Worm (Caenorhabditis elegans) whole organism, L4/young adult: ENCODE measurements around the gene pyt-1.

ENCODE experiments used
- W03F9.2 ChIP-seq: fragments of 150-350 bp; optimal IDR thresholded peaks from 2 replicates; lab custom pipeline; 2014; ENCODE audit warnings: missing biosample characterization, missing genetic modification characterization
- dao-5 ChIP-seq: sonication (generic microtip); optimal IDR thresholded peaks from 2 replicates; lab custom pipeline; 2016; ENCODE audit warnings: missing genotype, missing genetic modification characterization, moderate library complexity, missing compliant biosample characterization
- him-1 ChIP-seq: sonication (generic microtip); optimal IDR thresholded peaks from 2 replicates; lab custom pipeline; 2016; ENCODE audit warnings: missing genotype, missing genetic modification reagents, missing genetic modification characterization, missing compliant biosample characterization

The pyt-1 gene

DNA sequence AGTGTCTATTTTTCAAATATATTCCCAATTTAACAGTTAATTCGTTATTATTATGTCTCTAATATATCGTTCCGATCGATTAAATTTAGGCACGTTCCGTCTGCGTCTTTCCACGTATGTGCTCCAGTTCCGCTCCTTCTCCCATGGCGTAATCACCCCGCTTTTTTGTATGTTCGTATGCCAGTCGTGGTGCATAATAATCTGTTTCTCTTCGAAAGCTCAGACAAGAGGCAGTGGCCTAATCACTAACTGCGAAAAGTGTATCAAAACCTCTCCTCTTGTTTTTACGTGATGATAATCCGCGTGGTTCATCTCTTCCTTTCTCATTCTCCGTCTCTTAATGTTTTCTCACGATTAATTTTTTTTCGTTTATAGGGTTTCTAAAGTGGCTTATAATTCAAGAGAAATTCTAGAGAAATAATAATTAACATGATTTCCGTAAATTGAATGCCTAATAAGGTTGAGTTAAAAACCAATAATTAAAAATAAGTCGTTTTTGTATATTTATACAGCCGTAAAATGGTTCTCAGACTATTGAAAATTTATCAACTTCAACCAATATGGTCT, 18.6 kb upstream of the pyt-1 start:
- TF ChIP-seq dao-5 = no peak
- TF ChIP-seq W03F9.2 (tag; lab: Kevin White, UChicago) = no peak
- no peak for TF ChIP-seq him-1 (tag; lab: Kevin White, UChicago)

DNA sequence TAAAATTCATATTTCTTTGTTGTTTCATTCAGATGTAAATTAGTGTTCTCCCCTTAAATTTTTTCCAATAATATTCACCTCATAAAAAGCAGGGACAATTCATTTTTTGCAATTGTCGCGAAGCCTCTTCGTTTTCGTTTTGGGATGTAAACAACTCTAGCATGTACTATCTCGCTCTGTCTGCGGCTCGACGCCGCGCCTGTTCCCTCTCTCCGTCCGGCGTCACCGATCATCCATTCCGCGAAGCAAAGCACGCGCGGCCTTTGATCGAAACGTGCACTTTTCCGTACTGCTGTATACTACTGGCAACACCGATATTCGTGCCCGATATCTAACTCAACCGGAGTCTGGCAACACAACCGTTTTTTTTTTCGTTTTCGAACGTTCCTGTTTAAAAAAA, 17.8 kb upstream of the pyt-1 start:
- no peak for TF ChIP-seq dao-5
- no peak for TF ChIP-seq W03F9.2 (tag; lab: Kevin White, UChicago)
- no peak for TF ChIP-seq him-1 (tag; lab: Kevin White, UChicago)

DNA sequence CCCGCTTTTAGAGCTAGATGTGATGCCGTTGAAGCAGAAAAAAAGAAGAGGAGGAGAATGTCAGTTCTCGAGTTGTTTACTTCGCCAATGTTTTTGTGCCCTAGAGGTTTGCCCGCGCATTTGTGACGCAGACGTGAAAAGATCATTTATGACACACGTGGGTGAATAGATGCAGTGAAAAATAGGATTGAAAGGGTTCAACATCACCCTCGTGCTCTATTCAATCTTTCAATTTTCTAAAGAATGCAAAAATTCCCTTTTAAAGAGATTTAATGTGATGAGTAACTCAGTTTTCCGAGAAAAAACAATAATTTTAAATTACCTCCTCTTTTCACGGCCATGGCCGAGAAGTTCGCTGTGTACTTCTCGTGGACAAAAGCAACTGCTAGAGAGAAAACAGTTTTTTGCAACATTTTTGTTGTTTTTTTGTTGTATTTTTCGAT, 17.3 kb upstream of the pyt-1 start:
- TF ChIP-seq dao-5 (no peak), W03F9.2 (tag; lab: Kevin White, UChicago) (no peak), him-1 (tag; lab: Kevin White, UChicago) (no peak)

DNA sequence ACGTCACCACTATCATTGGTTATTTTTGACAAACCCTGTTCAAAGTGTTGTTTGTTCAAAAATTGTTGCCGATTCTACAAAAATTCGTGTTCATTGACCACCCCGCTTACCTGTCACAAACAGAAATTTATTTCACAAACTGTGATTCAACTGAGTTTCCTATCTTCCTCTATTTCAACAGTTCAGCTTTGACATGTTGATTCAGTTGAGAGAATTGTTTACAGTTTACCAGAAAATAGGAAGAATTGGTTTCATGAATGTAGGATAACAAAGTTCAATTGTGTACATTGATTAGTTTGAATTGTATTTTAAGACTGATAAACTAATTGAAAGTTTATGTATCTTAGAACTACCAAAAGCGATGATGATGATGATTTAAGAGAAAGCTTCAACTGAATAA, 16.5 kb upstream of the pyt-1 start:
- TF ChIP-seq dao-5 = no peak
- no peak for TF ChIP-seq him-1 (tag; lab: Kevin White, UChicago)
- TF ChIP-seq W03F9.2 (tag; lab: Kevin White, UChicago) = no peak

DNA sequence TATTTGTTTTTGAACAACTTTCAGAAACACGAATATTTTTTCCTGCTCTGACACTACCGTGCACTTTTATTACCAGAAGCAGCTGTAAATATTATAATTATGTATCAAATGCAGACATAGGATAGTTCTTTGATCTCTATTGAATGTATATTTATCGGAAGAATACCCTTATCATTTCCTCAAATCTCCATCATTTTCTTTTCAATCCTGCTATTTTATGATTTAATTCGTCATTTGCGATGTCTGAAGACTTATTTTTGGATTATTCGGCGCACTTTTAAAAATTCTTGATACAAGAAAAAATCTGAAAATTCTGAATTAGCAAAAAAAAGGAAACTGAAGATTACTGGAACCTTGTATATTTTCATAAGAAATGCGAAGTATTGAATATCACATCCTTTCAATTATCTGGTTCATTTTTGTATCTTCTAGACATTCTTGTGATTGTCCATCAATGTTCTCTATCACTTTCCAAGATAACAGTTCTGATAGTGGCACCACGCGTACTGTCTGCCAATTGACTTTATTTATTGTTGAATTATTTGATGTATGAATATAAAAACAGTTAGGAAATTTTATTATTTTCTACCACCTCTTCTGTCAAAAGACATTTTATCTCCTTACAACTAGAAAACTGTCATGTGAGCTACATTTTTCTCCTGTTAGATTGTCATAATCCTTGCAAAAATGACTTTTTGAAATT, 15.0 kb upstream of the pyt-1 start:
- TF ChIP-seq him-1 (tag; lab: Kevin White, UChicago) (no peak), dao-5 (no peak), W03F9.2 (tag; lab: Kevin White, UChicago) (no peak)

DNA sequence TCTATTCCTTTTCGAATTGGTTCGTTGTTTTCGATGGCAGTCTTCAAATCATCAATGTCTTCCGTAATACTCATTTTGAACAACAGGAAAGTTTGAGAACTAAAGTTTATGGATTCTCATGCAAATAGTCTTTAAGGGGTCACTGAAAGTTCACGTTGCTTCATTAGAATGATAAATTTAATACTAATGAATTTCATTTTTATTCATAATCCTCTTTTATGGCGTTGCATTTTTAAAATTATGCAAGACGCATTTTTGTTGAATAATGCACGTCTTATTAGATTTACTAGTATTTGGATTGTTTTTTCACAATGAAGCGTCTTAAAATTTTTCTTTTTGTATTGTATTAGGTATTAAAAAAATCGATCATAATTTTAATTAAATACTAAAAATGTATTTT, 14.0 kb upstream of the pyt-1 start, which contains the start of gene C12D8.9:
C12D8.9 (minus strand) TSS at position 101 of the 400 bp plus-strand sequence.
- TF ChIP-seq dao-5 (no peak), him-1 (tag; lab: Kevin White, UChicago) (no peak), W03F9.2 (tag; lab: Kevin White, UChicago) (no peak)

DNA sequence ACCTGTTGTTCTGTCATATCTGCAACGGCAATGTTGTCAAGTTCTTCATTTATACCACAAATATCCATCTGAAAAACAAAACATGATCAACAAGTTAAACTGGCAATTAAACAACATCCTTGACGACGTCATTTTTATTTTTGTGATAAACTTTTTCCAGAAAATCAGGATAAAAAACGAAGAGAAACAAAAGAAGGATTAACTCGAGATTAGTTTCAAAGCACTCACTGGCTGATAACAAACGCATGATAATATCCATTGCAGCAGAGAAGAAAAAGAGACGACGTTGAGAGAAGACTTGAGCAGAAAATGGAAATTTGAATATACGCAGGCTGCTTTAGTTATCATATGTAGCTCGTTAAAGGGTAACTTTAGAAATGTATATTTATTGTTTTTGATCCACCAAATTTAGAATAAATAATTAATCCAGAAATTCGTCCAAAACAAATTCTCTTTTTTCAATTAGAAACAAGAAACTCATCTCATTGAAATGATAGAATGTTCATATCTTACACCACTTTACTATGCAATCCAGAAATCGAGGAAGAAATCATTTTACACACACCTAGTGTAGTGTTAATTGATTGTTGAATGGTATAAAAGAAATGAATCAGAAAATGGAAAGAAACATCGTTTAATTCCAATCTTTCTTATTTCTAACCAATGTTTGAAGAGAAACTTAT, 12.1 kb upstream of the pyt-1 start, which contains the start of the genes C12D8.21 and col-148:
C12D8.21 (minus strand) TSS at position 68 of the 683 bp plus-strand sequence.
col-148 (plus strand) TSS at position 633 of the 683 bp plus-strand sequence.
- TF ChIP-seq dao-5 (no peak), him-1 (tag; lab: Kevin White, UChicago) (no peak), W03F9.2 (tag; lab: Kevin White, UChicago) (no peak)

DNA sequence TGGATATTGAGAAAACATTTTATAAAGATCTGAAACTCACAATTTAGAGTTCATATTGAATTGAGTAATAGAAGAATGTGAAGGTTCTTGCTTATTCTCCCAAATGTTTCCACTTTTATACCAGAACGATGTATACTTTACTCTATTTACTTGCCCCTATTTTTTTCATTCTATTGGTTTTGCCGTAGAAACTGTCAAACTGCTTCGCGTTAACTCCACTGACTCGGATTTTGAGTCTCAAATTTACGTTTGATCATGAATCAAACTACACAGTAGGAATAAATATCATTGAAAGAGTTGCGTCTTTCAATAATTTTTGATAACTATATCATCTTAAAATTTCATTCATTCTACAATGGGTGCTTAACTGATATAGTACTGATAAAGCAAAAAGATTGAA, 10.7 kb upstream of the pyt-1 start, which contains the start of gene fipr-8:
fipr-8 (minus strand) TSS at position 101 of the 400 bp plus-strand sequence.
- no peak for TF ChIP-seq him-1 (tag; lab: Kevin White, UChicago)
- TF ChIP-seq W03F9.2 (tag; lab: Kevin White, UChicago) = no peak
- no peak for TF ChIP-seq dao-5

DNA sequence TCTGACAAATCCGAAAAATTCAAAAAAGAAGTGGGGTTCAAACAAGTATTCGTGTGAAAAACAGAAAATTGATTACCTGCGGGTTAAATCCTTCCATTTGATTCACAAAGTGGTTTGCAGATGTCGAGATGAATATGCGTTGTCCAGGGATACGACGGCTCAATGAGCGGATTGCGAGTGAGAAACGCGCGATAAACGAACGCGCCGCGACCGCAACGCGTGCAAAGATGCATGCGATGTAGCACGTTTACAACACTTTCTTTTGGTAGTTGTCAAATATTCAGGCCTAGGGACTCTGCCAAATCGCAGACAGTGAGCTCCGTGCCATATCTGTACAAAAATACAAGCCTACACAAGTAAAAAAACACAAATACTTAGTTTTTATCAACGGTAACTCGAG, 9.5 kb upstream of the pyt-1 start, which contains the start of gene fubl-1:
fubl-1 (minus strand) TSS at position 202 of the 400 bp plus-strand sequence.
- TF ChIP-seq him-1 (tag; lab: Kevin White, UChicago) (no peak), dao-5 (no peak), W03F9.2 (tag; lab: Kevin White, UChicago) (no peak)

DNA sequence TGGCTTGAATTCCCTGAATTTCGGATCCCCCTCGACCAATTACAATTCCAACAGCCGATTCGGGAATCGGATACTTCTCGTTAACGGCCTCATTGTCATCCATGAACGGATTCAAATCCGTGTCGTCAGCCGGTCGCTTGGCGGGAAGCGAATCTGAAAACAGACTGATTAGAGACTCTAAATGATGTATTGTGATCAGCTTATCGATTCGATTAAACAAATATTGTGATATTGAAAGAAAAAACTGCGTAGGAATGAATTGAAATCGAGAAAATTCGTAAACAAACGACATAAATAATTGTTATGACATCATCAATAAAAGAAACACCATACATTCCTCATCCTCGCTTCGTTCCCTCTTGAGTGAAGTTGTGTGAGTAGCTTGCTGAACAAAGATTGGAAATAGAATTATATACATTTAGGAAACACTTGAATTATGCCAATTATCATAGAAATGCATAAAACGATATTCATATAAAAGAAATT, 8.9 kb upstream of the pyt-1 start:
- TF ChIP-seq W03F9.2 (tag; lab: Kevin White, UChicago) = no peak
- TF ChIP-seq dao-5 = no peak
- no peak for TF ChIP-seq him-1 (tag; lab: Kevin White, UChicago)

DNA sequence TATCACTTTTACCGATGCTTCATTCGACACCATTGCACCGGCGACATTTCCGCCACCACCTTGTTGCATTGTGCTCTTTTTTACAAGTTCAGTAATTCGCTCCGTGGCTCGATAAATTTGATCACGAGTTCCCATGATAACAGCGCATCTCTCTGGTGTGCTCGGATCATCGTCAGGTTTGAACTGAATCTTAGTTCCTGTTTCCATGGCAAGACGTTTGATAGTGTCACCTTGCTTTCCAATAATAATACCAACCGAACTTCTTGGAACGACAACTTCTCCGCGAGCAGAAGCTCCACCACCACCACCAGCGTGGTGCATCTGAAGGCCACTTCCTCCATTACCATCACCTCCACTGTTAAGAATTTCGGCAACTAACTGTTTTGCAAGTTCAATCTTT, 8.0 kb upstream of the pyt-1 start:
- TF ChIP-seq him-1 (tag; lab: Kevin White, UChicago) (no peak), W03F9.2 (tag; lab: Kevin White, UChicago) (no peak), dao-5 (no peak)

DNA sequence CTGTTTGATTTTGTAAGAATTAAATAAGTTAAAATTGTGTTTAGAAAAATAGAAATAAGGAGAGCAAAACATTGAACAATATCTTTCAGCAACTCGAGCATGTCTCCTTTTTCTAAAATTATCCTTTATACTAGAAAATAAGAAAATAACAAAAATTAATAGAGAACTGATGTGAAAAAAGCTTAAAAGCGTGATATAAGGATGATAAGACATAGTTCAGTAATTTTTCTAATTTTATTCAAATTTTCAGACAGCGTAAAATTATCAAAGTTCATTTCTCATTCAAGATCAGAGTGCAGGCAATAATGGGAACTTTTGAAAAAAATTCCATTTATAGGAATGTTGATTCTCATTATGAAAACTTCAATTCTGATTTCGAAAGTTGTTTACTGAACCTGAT, 4.2 kb upstream of the pyt-1 start, which contains the start of gene str-182:
str-182 (minus strand) TSS at position 101 of the 400 bp plus-strand sequence.
- TF ChIP-seq dao-5 (no peak), W03F9.2 (tag; lab: Kevin White, UChicago) (no peak), him-1 (tag; lab: Kevin White, UChicago) (no peak)

DNA sequence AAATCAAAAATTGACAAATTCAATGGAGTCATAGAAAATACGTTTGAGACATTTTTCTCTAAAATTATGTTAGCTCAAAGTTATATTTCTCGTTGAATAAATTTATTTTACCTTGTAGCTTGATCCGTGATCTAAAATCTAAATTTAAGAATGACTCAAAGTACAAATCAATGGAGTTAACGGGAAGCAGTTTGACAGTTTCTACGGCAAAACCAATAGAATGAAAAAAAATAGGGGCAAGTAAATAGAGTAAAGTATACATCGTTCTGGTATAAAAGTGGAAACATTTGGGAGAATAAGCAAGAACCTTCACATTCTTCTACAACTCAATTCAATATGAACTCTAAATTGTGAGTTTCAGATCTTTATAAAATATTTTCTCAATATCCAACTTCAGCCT, 1.8 kb upstream of the pyt-1 start, which contains the start of gene fipr-6:
fipr-6 (plus strand) TSS at position 301 of the 400 bp plus-strand sequence.
- TF ChIP-seq him-1 (tag; lab: Kevin White, UChicago) = no peak
- no peak for TF ChIP-seq dao-5
- TF ChIP-seq W03F9.2 (tag; lab: Kevin White, UChicago) = no peak
